Worm (Caenorhabditis elegans) whole organism, L2 larva: ENCODE results near the gene F42G10.1.

Experiments
- ZK546.5 ChIP-seq: sonication (generic microtip); optimal IDR thresholded peaks from 2 replicates; lab custom pipeline; 2017; ENCODE audit warnings: missing biosample characterization, missing genetic modification characterization
- ama-1 ChIP-seq: fragments of 150-350 bp; optimal IDR thresholded peaks from 2 replicates; lab custom pipeline; 2018; ENCODE audit warnings: inconsistent platforms
- blmp-1 ChIP-seq: sonication (generic microtip); optimal IDR thresholded peaks from 2 replicates; lab custom pipeline; 2017; ENCODE audit warnings: missing genetic modification characterization, mild to moderate bottlenecking, missing compliant biosample characterization, antibody characterized with exemption, moderate library complexity; ENCODE audit not compliant: insufficient read depth
- ceh-16 ChIP-seq: fragments of 150-350 bp; optimal IDR thresholded peaks from 2 replicates; lab custom pipeline; 2014; ENCODE audit warnings: missing biosample characterization, missing genetic modification characterization
- fos-1 ChIP-seq: fragments of 150-350 bp; optimal IDR thresholded peaks from 2 replicates; lab custom pipeline; 2014; ENCODE audit warnings: missing biosample characterization, missing genetic modification characterization
- lin-39 ChIP-seq: fragments of 150-350 bp; optimal IDR thresholded peaks from 2 replicates; lab custom pipeline; 2014; ENCODE audit warnings: missing biosample characterization, missing genetic modification reagents, missing genetic modification characterization
- nhr-11 ChIP-seq: fragments of 150-350 bp; optimal IDR thresholded peaks from 2 replicates; lab custom pipeline; 2014; ENCODE audit warnings: missing biosample characterization, missing genetic modification characterization
- snpc-4 ChIP-seq: fragments of 150-350 bp; optimal IDR thresholded peaks from 2 replicates; lab custom pipeline; 2014; ENCODE audit warnings: missing biosample characterization, missing genetic modification characterization
- unc-39 ChIP-seq: fragments of 150-350 bp; optimal IDR thresholded peaks from 2 replicates; lab custom pipeline; 2014; ENCODE audit warnings: missing biosample characterization, missing genetic modification characterization
- ztf-11 ChIP-seq: sonication (generic microtip); optimal IDR thresholded peaks from 2 replicates; lab custom pipeline; 2017; ENCODE audit warnings: missing biosample characterization, missing genetic modification characterization

- TF ChIP-seq ceh-16 (tag; lab: Kevin White, UChicago) = no peak
- no peak for TF ChIP-seq unc-39 (tag; lab: Kevin White, UChicago)
- no peak for TF ChIP-seq lin-39 (tag; lab: Kevin White, UChicago)
- TF ChIP-seq ama-1 (lab: Kevin White, UChicago) = no peak
- no peak for TF ChIP-seq ZK546.5 (tag; lab: Kevin White, UChicago)
- TF ChIP-seq blmp-1 (tag; lab: Kevin White, UChicago) = no peak
- no peak for TF ChIP-seq fos-1
- no peak for TF ChIP-seq ztf-11 (tag; lab: Kevin White, UChicago)
- no peak for TF ChIP-seq nhr-11 (tag; lab: Kevin White, UChicago)
- no peak for TF ChIP-seq snpc-4 (tag; lab: Kevin White, UChicago)
Measured at ce11 chrX:10058332-10058731, 36.4 kb upstream of the F42G10.1 start, which contains the start of gene ZC373.2.
